Fruit fly (Drosophila melanogaster) whole organism, embryonic: Measurements from ENCODE around the gene CG33298.

Source experiments
- CG7839 ChIP-seq: fragments of 200-800 bp; sonication (Bioruptor generic); optimal IDR thresholded peaks from 3 replicates; lab custom pipeline; 2018; ENCODE audit warnings: missing biosample characterization, mild to moderate bottlenecking, missing genetic modification characterization, moderate library complexity
- knrl ChIP-seq: fragments of 200-800 bp; sonication (Bioruptor generic); IDR thresholded peaks from 3 replicates; pipeline ENCODE4 v1.3.6; 2022; ENCODE audit warnings: missing biosample characterization, missing genetic modification characterization; ENCODE audit not compliant: partially characterized antibody

- peak; percentile 31; the same call in 1 of the 3 replicates for TF ChIP-seq knrl (GFP tag; lab: Robert Waterston, UW)
- peak; percentile 54 for TF ChIP-seq CG7839 (tag; lab: Kevin White, UChicago)
Observed at dm6 chr2L:9490788-9491187, 4.5 kb upstream of the CG33298 start.
